Fruit fly (Drosophila melanogaster) whole organism, pupa: ENCODE measurements around the gene Pka-C1.

Source experiments
- CG10348 ChIP-seq: fragments of 200-800 bp; sonication (Bioruptor generic); IDR thresholded peaks from 2 replicates; pipeline ENCODE4 v1.3.6; 2022; ENCODE audit warnings: missing biosample characterization, missing genetic modification characterization
- CG12605 ChIP-seq: fragments of 200-800 bp; sonication (Bioruptor generic); IDR thresholded peaks from 2 replicates; pipeline ENCODE4 v1.3.6; 2022; ENCODE audit warnings: missing biosample characterization, missing genetic modification characterization
- CG13204 ChIP-seq: fragments of 200-800 bp; sonication (Bioruptor generic); optimal IDR thresholded peaks from 2 replicates; lab custom pipeline; 2018; ENCODE audit warnings: missing biosample characterization, mild to moderate bottlenecking, missing genetic modification characterization, moderate library complexity
- CG14655 ChIP-seq: fragments of 200-800 bp; sonication (Bioruptor generic); optimal IDR thresholded peaks from 3 replicates; lab custom pipeline; 2017; ENCODE audit warnings: mild to moderate bottlenecking, missing biosample characterization, missing genetic modification reagents, missing genetic modification characterization
- CG15710 ChIP-seq: fragments of 200-800 bp; sonication (Bioruptor generic); optimal IDR thresholded peaks from 2 replicates; lab custom pipeline; 2018; ENCODE audit warnings: missing biosample characterization, mild to moderate bottlenecking, missing genetic modification characterization, moderate library complexity
- CG17806 ChIP-seq: fragments of 200-800 bp; sonication (Bioruptor generic); optimal IDR thresholded peaks from 2 replicates; lab custom pipeline; 2018; ENCODE audit warnings: missing biosample characterization, mild to moderate bottlenecking, missing genetic modification characterization, moderate library complexity
- CG32121 ChIP-seq: fragments of 200-800 bp; sonication (Bioruptor generic); IDR thresholded peaks from 2 replicates; pipeline ENCODE4 v1.3.6; 2022; ENCODE audit warnings: missing biosample characterization, missing genetic modification characterization
- CG34367 ChIP-seq: fragments of 200-800 bp; sonication (Bioruptor generic); optimal IDR thresholded peaks from 2 replicates; lab custom pipeline; 2018; ENCODE audit warnings: missing biosample characterization, mild to moderate bottlenecking, missing genetic modification characterization
- CG4496 ChIP-seq: fragments of 200-800 bp; sonication (Bioruptor generic); IDR thresholded peaks from 3 replicates; pipeline ENCODE4 v1.3.6; 2022; ENCODE audit warnings: missing biosample characterization, missing genetic modification characterization
- CG8159 ChIP-seq: fragments of 200-800 bp; sonication (Bioruptor generic); optimal IDR thresholded peaks from 3 replicates; lab custom pipeline; 2018; ENCODE audit warnings: missing biosample characterization, mild to moderate bottlenecking, missing genetic modification characterization, moderate library complexity
- CG8301 ChIP-seq: fragments of 200-800 bp; sonication (Bioruptor generic); optimal IDR thresholded peaks from 2 replicates; lab custom pipeline; 2018; ENCODE audit warnings: missing biosample characterization, mild to moderate bottlenecking, missing genetic modification characterization
- CG9948 ChIP-seq: fragments of 200-800 bp; sonication (Bioruptor generic); optimal IDR thresholded peaks from 2 replicates; lab custom pipeline; 2018; ENCODE audit warnings: missing biosample characterization, mild to moderate bottlenecking, missing genetic modification characterization, moderate library complexity
- D1 ChIP-seq: fragments of 200-800 bp; sonication (Bioruptor generic); optimal IDR thresholded peaks from 2 replicates; lab custom pipeline; 2018; ENCODE audit warnings: missing biosample characterization, mild to moderate bottlenecking, missing genetic modification characterization, moderate library complexity
- EcR ChIP-seq: fragments of 200-800 bp; sonication (Bioruptor generic); optimal IDR thresholded peaks from 3 replicates; lab custom pipeline; 2019; ENCODE audit warnings: missing biosample characterization, missing genetic modification characterization, mild to moderate bottlenecking, moderate library complexity, missing genetic modification reagents
- Ets98B ChIP-seq: fragments of 200-800 bp; sonication (Bioruptor generic); IDR thresholded peaks from 2 replicates; pipeline ENCODE4 v1.3.6; 2022; ENCODE audit warnings: missing biosample characterization, missing genetic modification characterization
- Pif1A ChIP-seq: fragments of 200-800 bp; sonication (Bioruptor generic); optimal IDR thresholded peaks from 3 replicates; lab custom pipeline; 2016; ENCODE audit warnings: missing biosample characterization, missing genetic modification characterization
- Pif1B ChIP-seq: fragments of 200-800 bp; sonication (Bioruptor generic); optimal IDR thresholded peaks from 3 replicates; lab custom pipeline; 2016; ENCODE audit warnings: missing biosample characterization, missing genetic modification characterization
- Snoo ChIP-seq: fragments of 200-800 bp; sonication (Bioruptor generic); optimal IDR thresholded peaks from 3 replicates; lab custom pipeline; 2017; ENCODE audit warnings: missing biosample characterization, mild to moderate bottlenecking, missing genetic modification characterization, inconsistent platforms
- fd96Ca ChIP-seq: fragments of 200-800 bp; sonication (Bioruptor generic); IDR thresholded peaks from 3 replicates; pipeline ENCODE4 v1.3.6; 2022; ENCODE audit warnings: missing biosample characterization, missing genetic modification characterization
- gl ChIP-seq: fragments of 200-800 bp; sonication (Bioruptor generic); optimal IDR thresholded peaks from 2 replicates; lab custom pipeline; 2018; ENCODE audit warnings: missing biosample characterization, mild to moderate bottlenecking, missing genetic modification characterization
- rn ChIP-seq: fragments of 200-800 bp; sonication (Bioruptor generic); IDR thresholded peaks from 2 replicates; pipeline ENCODE4 v1.3.6; 2022; ENCODE audit warnings: missing biosample characterization, missing genetic modification characterization

Gene Pka-C1

DNA sequence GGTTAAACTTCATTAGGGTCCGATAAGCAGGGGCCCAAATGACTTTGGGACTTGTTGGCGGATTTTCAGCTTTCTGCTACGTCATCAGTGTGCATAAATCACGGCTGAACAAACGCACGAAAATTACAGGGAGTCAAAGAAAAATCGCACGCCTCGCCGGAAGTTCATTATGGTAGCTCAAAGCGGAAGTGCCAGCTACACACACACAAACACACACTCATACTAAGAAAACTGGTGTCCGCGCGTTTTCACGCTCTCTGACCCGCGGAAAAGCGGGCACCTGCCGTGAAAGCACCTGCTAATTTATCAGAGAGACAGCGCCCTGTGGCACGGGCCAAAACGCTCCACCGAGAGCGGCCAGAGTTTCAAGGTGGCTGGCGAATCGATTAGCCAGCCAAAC, 38.3 kb upstream of the Pka-C1 start:
- TF ChIP-seq CG9948 (tag; lab: Kevin White, UChicago): no peak
- no peak for TF ChIP-seq CG32121
- no peak for TF ChIP-seq Snoo (tag; lab: Kevin White, UChicago)
- no peak for TF ChIP-seq CG14655
- no peak for TF ChIP-seq Pif1B (GFP tag; lab: Kevin White, UChicago)
- no peak for TF ChIP-seq CG13204 (GFP tag; lab: Kevin White, UChicago)
- no peak for TF ChIP-seq CG8301
- no peak for TF ChIP-seq Pif1A (GFP tag; lab: Kevin White, UChicago)
- TF ChIP-seq CG15710 (tag; lab: Kevin White, UChicago): no peak
- TF ChIP-seq EcR (GFP tag; lab: Kevin White, UChicago): no peak
- TF ChIP-seq rn (GFP tag; lab: Robert Waterston, UW): no peak

dm6 chr2L:9736000-9736695, 37.1 kb upstream of the Pka-C1 start, which contains the start of gene CG13117:
CG13117 (plus strand) TSS chr2L:9736645.
- TF ChIP-seq CG34367 (tag; lab: Kevin White, UChicago) (no peak), CG14655 (peak; percentile 62), CG9948 (tag; lab: Kevin White, UChicago) (peak; percentile 3), fd96Ca (GFP tag; lab: Robert Waterston, UW) (no peak; the same call in 2 of the 3 replicates), Pif1A (GFP tag; lab: Kevin White, UChicago) (peak; percentile 5), CG8301 (peak; percentile 49), CG17806 (peak; percentile 2), EcR (GFP tag; lab: Kevin White, UChicago) (no peak), CG8159 (peak; percentile 58), CG10348 (GFP tag; lab: Robert Waterston, UW) (no peak), CG4496 (GFP tag; lab: Robert Waterston, UW) (peak; percentile 32; the same call in 1 of the 3 replicates), Snoo (tag; lab: Kevin White, UChicago) (peak; percentile 11), CG12605 (peak; percentile 20; the same call in 1 of the 2 replicates), Ets98B (GFP tag; lab: Robert Waterston, UW) (peak; percentile 62), Pif1B (GFP tag; lab: Kevin White, UChicago) (no peak), rn (GFP tag; lab: Robert Waterston, UW) (no peak), gl (no peak), CG15710 (tag; lab: Kevin White, UChicago) (peak; percentile 55), D1 (tag; lab: Kevin White, UChicago) (no peak), CG32121 (no peak), CG13204 (GFP tag; lab: Kevin White, UChicago) (no peak)

- no peak for TF ChIP-seq EcR (GFP tag; lab: Kevin White, UChicago)
- TF ChIP-seq CG8301: no peak
- peak; percentile 14 for TF ChIP-seq CG34367 (tag; lab: Kevin White, UChicago)
- peak; percentile 40 for TF ChIP-seq Pif1A (GFP tag; lab: Kevin White, UChicago)
- TF ChIP-seq CG8159: peak; percentile 5
- TF ChIP-seq CG4496 (GFP tag; lab: Robert Waterston, UW): 0 out of 3 replicates have a peak, but pooled peaks have one; percentile 13
- peak; percentile 15 for TF ChIP-seq Snoo (tag; lab: Kevin White, UChicago)
These were observed 35.0 kb upstream of the Pka-C1 start for dm6 chr2L:9734134-9734533.

dm6 chr2L:9731269-9731668, 32.2 kb upstream of the Pka-C1 start:
- TF ChIP-seq EcR (GFP tag; lab: Kevin White, UChicago) (no peak), CG12605 (no peak), CG9948 (tag; lab: Kevin White, UChicago) (no peak), CG17806 (no peak), CG34367 (tag; lab: Kevin White, UChicago) (no peak), CG4496 (GFP tag; lab: Robert Waterston, UW) (0 out of 3 replicates have a peak, but pooled peaks have one; percentile 28), fd96Ca (GFP tag; lab: Robert Waterston, UW) (0 out of 3 replicates have a peak, but pooled peaks have one; percentile 9), CG8159 (peak; percentile 12), CG32121 (no peak), rn (GFP tag; lab: Robert Waterston, UW) (no peak), CG8301 (no peak), Snoo (tag; lab: Kevin White, UChicago) (no peak), Pif1B (GFP tag; lab: Kevin White, UChicago) (no peak)
- TF ChIP-seq, all 21 proteins: peak for 3

dm6 chr2L:9729618-9730284, 30.7 kb upstream of the Pka-C1 start, which contains the start of gene CG13116:
CG13116 (plus strand) TSS chr2L:9729940.
- TF ChIP-seq Ets98B (GFP tag; lab: Robert Waterston, UW): no peak
- peak; percentile 51 for TF ChIP-seq EcR (GFP tag; lab: Kevin White, UChicago)
- no peak for TF ChIP-seq D1 (tag; lab: Kevin White, UChicago)
- no peak for TF ChIP-seq CG9948 (tag; lab: Kevin White, UChicago)
- no peak for TF ChIP-seq CG34367 (tag; lab: Kevin White, UChicago)
- no peak for TF ChIP-seq CG13204 (GFP tag; lab: Kevin White, UChicago)

DNA sequence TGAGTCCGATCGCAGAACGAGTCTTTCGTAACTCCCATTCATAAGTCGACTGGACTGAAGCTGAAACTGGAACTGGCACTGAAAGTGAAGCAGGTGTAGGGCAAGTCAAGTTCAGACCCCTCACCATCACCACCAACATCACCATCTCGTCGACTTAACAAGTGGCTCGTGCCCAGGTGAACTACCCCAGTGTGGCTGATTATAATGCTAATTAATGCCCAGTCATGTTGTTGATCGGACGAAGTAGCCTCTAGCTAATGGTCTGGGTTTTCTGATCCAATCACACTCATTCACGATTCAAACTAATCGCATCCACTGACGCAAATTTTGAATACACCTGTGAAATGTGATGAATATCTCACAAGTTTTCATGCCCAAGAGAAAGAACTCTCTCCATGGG, 29.7 kb upstream of the Pka-C1 start:
- TF ChIP-seq fd96Ca (GFP tag; lab: Robert Waterston, UW): no peak
- no peak for TF ChIP-seq rn (GFP tag; lab: Robert Waterston, UW)
- TF ChIP-seq CG17806: no peak
- TF ChIP-seq, all 21 proteins: peak for 0
